Worm (Caenorhabditis elegans) whole organism, L4 larva: Measurements from ENCODE around the gene C30G12.4.

Experiments
- F26F4.8 ChIP-seq: fragments of 200-800 bp; sonication (Bioruptor generic); conservative IDR thresholded peaks from 2 replicates; pipeline ENCODE4 v1.3.6; 2022; ENCODE audit warnings: missing genetic modification characterization, missing compliant biosample characterization
- F49E8.2 ChIP-seq: sonication (generic microtip); optimal IDR thresholded peaks from 2 replicates; lab custom pipeline; 2016; ENCODE audit warnings: missing compliant biosample characterization, mild to moderate bottlenecking, missing genetic modification characterization, borderline replicate concordance
- Y105C5A.15 ChIP-seq: fragments of 200-800 bp; sonication (Bioruptor generic); IDR thresholded peaks from 2 replicates; pipeline ENCODE4 v1.3.6; 2022; ENCODE audit warnings: missing genetic modification characterization, missing compliant biosample characterization
- aha-1 ChIP-seq: fragments of 150-350 bp; peaks from one replicate; lab custom pipeline; 2014; ENCODE audit warnings: missing biosample characterization, missing genetic modification characterization
- arid-1 ChIP-seq: fragments of 200-800 bp; sonication (Bioruptor generic); conservative IDR thresholded peaks from 2 replicates; pipeline ENCODE4 v1.3.6; 2022; ENCODE audit warnings: missing genetic modification reagents, missing genetic modification characterization, missing compliant biosample characterization
- ceh-82 ChIP-seq: sonication (generic microtip); optimal IDR thresholded peaks from 2 replicates; lab custom pipeline; 2017; ENCODE audit warnings: missing biosample characterization, missing genetic modification characterization
- daf-8 ChIP-seq: fragments of 200-800 bp; sonication (Bioruptor generic); IDR thresholded peaks from 2 replicates; pipeline ENCODE4 v1.3.6; 2022; ENCODE audit warnings: missing genetic modification characterization, missing compliant biosample characterization
- hlh-11 ChIP-seq: fragments of 200-800 bp; sonication (Bioruptor generic); optimal IDR thresholded peaks from 2 replicates; lab custom pipeline; 2018; ENCODE audit warnings: mild to moderate bottlenecking, missing genetic modification characterization, missing compliant biosample characterization
- lin-1 ChIP-seq: fragments of 200-800 bp; sonication (Bioruptor generic); IDR thresholded peaks from 2 replicates; pipeline ENCODE4 v1.3.6; 2022; ENCODE audit warnings: missing genetic modification reagents, missing genetic modification characterization, missing compliant biosample characterization
- lsy-2 ChIP-seq, 2 experiments: fragments of 150-350 bp in 1 of 2; sonication (generic microtip) in 1 of 2; optimal IDR thresholded peaks; 2 replicates each; lab custom pipeline; 2014 to 2017; ENCODE audit warnings: missing biosample characterization in 2 of 2, missing genetic modification characterization in 2 of 2
- mdl-1 ChIP-seq, 2 experiments: fragments of 150-350 bp in 1 of 2; sonication (generic microtip) in 1 of 2; optimal IDR thresholded peaks; 2 replicates each; lab custom pipeline; 2014 to 2017; ENCODE audit warnings: missing biosample characterization in 2 of 2, missing genetic modification characterization in 2 of 2
- mep-1 ChIP-seq: fragments of 150-350 bp; sonication (generic microtip); optimal IDR thresholded peaks from 3 replicates; lab custom pipeline; 2014; ENCODE audit warnings: missing biosample characterization, missing genetic modification characterization
- nhr-237 ChIP-seq: sonication (generic microtip); optimal IDR thresholded peaks from 2 replicates; lab custom pipeline; 2017; ENCODE audit warnings: missing biosample characterization, missing genetic modification characterization
- nhr-25 ChIP-seq: sonication (generic microtip); optimal IDR thresholded peaks from 2 replicates; lab custom pipeline; 2017; ENCODE audit warnings: missing genetic modification characterization, mild to moderate bottlenecking, missing compliant biosample characterization, antibody characterized with exemption, moderate library complexity, borderline replicate concordance; ENCODE audit not compliant: insufficient read depth
- nhr-48 ChIP-seq: sonication (generic microtip); optimal IDR thresholded peaks from 2 replicates; lab custom pipeline; 2016; ENCODE audit warnings: mild to moderate bottlenecking, missing genetic modification characterization, missing compliant biosample characterization
- nhr-77 ChIP-seq: fragments of 150-350 bp; optimal IDR thresholded peaks from 2 replicates; lab custom pipeline; 2014; ENCODE audit warnings: missing biosample characterization, missing genetic modification characterization
- php-3 ChIP-seq: fragments of 200-800 bp; sonication (Bioruptor generic); IDR thresholded peaks from 2 replicates; pipeline ENCODE4 v1.3.6; 2022; ENCODE audit warnings: missing genetic modification reagents, missing genetic modification characterization, missing compliant biosample characterization
- rbr-2 ChIP-seq: sonication (generic microtip); optimal IDR thresholded peaks from 2 replicates; lab custom pipeline; 2016; ENCODE audit warnings: missing genotype, missing genetic modification characterization, missing compliant biosample characterization
- saeg-2 ChIP-seq: fragments of 200-800 bp; sonication (Bioruptor generic); IDR thresholded peaks from 2 replicates; pipeline ENCODE4 v1.3.6; 2022; ENCODE audit warnings: missing genetic modification reagents, missing genetic modification characterization, missing compliant biosample characterization
- sdz-12 ChIP-seq: fragments of 200-800 bp; sonication (Bioruptor generic); optimal IDR thresholded peaks from 2 replicates; lab custom pipeline; 2018; ENCODE audit warnings: mild to moderate bottlenecking, missing genetic modification characterization, missing compliant biosample characterization
- snpc-1.2 ChIP-seq: fragments of 200-800 bp; sonication (Bioruptor generic); IDR thresholded peaks from 2 replicates; pipeline ENCODE4 v1.3.6; 2022; ENCODE audit warnings: missing genetic modification reagents, missing genetic modification characterization, missing compliant biosample characterization
- tra-1 ChIP-seq: fragments of 200-800 bp; sonication (Bioruptor generic); IDR thresholded peaks from 2 replicates; pipeline ENCODE4 v1.3.6; 2022; ENCODE audit warnings: missing genetic modification reagents, missing genetic modification characterization, missing compliant biosample characterization
- zip-11 ChIP-seq: fragments of 200-800 bp; sonication (Bioruptor generic); IDR thresholded peaks from 2 replicates; pipeline ENCODE4 v1.3.6; 2022; ENCODE audit warnings: missing genetic modification characterization, missing compliant biosample characterization

C30G12.4 gene

ce11 chrII:7301670-7302151 lies 39.8 kb downstream of the C30G12.4 start, which contains the start of gene cul-4 (continued):
- TF ChIP-seq Y105C5A.15 (no peak), nhr-237 (no peak), aha-1 (peak; percentile 96)
- TF ChIP-seq, all 104 proteins: peak for 21

DNA sequence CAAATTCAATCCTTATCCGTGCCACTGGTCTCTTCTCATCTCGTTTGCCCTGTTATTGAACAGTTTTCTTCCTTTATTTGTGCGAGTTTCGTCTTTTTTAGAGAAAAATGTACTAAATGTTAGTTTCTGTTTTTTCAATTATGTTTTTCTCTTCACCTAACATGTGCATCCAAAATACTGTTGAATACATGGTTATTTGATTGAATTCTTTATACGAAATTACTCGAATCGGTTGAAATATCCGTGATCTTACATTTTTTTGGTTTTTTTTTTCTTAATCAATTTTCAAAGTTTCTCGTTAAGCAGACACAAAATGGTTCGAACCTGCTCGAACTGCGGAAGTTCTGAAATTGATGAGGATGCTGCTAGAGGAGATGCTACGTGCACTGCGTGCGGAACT lies 43.6 kb downstream of the C30G12.4 start, which contains the start of gene brf-1:
Gene brf-1 (plus strand): TSS at position 301 of the 400 bp plus-strand sequence.
- TF ChIP-seq nhr-77 = no peak
- no peak for TF ChIP-seq sdz-12
- no peak for TF ChIP-seq snpc-1.2 (GFP tag; lab: Robert Waterston, UW)
- TF ChIP-seq nhr-25 (tag; lab: Kevin White, UChicago) = no peak
- no peak for TF ChIP-seq tra-1 (GFP tag; lab: Robert Waterston, UW)
- TF ChIP-seq lin-1 (GFP tag; lab: Robert Waterston, UW) = no peak
- no peak for TF ChIP-seq mdl-1 (tag; optimal IDR thresholded peaks at IDR 0.05; lab: Kevin White, UChicago)
- no peak for TF ChIP-seq F49E8.2 (tag; lab: Kevin White, UChicago)
- no peak for TF ChIP-seq rbr-2 (tag; lab: Kevin White, UChicago)
- TF ChIP-seq daf-8 (GFP tag; lab: Robert Waterston, UW) = no peak
- TF ChIP-seq php-3 = no peak
- no peak for TF ChIP-seq nhr-48
- TF ChIP-seq saeg-2 (GFP tag; lab: Robert Waterston, UW) = no peak
- no peak for TF ChIP-seq mep-1 (tag; lab: Kevin White, UChicago)
- TF ChIP-seq F26F4.8 (GFP tag; lab: Robert Waterston, UW) = no peak
- no peak for TF ChIP-seq ceh-82
- no peak for TF ChIP-seq hlh-11 (tag; lab: Kevin White, UChicago)
- no peak for TF ChIP-seq arid-1 (GFP tag; lab: Robert Waterston, UW)
- TF ChIP-seq, all 104 proteins: peak for 0

DNA sequence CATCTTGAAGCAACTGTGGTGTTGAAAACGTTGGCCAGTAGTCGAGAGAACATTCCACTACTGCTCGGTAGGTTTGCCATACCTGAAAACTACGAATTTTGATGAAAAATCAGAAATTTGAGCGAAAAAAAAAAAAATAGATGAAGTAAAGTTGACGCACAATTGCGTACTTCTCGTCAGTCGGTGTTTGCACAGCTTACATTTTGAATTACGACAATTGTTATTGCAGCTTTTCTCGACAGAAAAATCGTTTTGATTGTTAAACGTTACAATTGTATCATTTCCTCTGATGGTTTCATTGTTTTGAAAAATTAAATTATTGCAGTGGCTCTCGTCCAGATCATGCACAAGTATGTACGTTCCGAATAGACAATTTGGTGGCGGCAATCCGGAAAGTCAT lies 48.1 kb downstream of the C30G12.4 start, which contains the start of the genes F45E12.5 and cnep-1:
Gene F45E12.5 (minus strand): TSS at position 93 of the 400 bp plus-strand sequence.
Gene cnep-1 (plus strand): TSS at position 326 of the 400 bp plus-strand sequence.
- TF ChIP-seq zip-11 (GFP tag; lab: Robert Waterston, UW) (no peak), lsy-2 (tag; optimal IDR thresholded peaks at IDR 0.05; lab: Kevin White, UChicago) (peak in 1 of 2 experiments; percentile 34)
